Worm (Caenorhabditis elegans): ENCODE data around the gene K02E11.5.
A peak's percentile ranks its signal among the peaks of the same experiment; 100 is the strongest.

The K02E11.5 gene

DNA sequence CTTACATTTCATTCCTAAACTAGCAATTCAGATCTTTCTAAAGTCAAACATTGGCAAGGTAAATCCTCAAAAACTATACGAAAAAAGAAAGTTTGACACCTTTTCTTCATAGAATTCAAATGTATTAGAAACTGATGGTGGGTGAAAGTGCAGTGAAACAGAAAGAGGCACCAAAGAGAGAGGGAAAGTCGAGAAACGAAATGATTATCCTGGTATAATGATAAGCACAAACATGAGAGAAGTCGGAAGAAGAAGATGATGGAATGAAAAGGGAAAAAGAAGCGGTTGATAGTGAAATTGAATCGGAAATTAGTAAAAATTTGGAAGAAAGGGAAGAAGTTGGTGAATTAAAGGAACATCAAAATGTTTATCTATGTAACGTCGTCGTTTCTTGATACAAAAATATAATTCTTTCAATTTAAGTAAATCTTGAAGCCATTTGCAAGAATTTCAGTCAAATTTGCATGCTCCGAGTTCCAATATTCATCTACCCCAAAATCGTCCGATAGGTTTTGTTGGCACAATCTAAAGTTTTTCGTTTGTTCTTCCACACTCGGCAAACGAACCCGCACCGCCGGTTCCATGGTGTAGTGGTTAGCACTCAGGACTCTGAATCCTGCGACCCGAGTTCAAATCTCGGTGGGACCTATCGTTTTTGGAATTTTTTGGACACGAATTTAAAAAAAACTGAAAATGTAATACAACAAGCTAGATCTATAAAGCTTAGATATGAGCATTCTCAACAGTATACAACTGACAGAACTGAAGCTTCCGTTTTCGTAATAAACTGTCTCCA is 21.1 kb upstream of the K02E11.5 start (continued):
- 0 out of 2 replicates have a peak, but pooled peaks have one; percentile 37 for TF ChIP-seq ztf-25 (GFP tag; IDR thresholded peaks at IDR 0.05)
- TF ChIP-seq lin-26 (GFP tag; IDR thresholded peaks at IDR 0.05), result peak; percentile 73; the same call in 1 of the 2 replicates
- TF ChIP-seq ztf-22 (GFP tag; optimal IDR thresholded peaks at IDR 0.05), result no peak
- peak; percentile 39; the same call in 1 of the 2 replicates for TF ChIP-seq madf-6 (GFP tag; IDR thresholded peaks at IDR 0.05)
- no peak for TF ChIP-seq tlf-1 (GFP tag; optimal IDR thresholded peaks at IDR 0.05)
- peak; percentile 88 for TF ChIP-seq tbp1 (GFP tag; optimal IDR thresholded peaks at IDR 0.05)
- peak; percentile 37 for TF ChIP-seq die-1 (tag; optimal IDR thresholded peaks at IDR 0.05)
- TF ChIP-seq nfya-1 (tag; optimal IDR thresholded peaks at IDR 0.05; ENCODE audit: borderline replicate concordance, insufficient read depth), result no peak
- TF ChIP-seq lin-35 (GFP tag; optimal IDR thresholded peaks at IDR 0.05), result no peak
- TF ChIP-seq rcor-1 (GFP tag; IDR thresholded peaks at IDR 0.05), result no peak
- TF ChIP-seq ama-1 (optimal IDR thresholded peaks at IDR 0.05), result no peak
- TF ChIP-seq ama-1 (GFP tag; optimal IDR thresholded peaks at IDR 0.05), result no peak
- TF ChIP-seq lsy-27 (tag; optimal IDR thresholded peaks at IDR 0.05; ENCODE audit: borderline replicate concordance, insufficient read depth), result no peak
- TF ChIP-seq gei-17 (GFP tag; optimal IDR thresholded peaks at IDR 0.05), result no peak
- TF ChIP-seq him-1 (tag; optimal IDR thresholded peaks at IDR 0.05), result peak; percentile 4
- no peak for TF ChIP-seq F37B4.10 (GFP tag; IDR thresholded peaks at IDR 0.05)
- no peak for TF ChIP-seq madf-10 (tag; optimal IDR thresholded peaks at IDR 0.05)
- no peak for TF ChIP-seq B0035.1 (tag; optimal IDR thresholded peaks at IDR 0.05)
- TF ChIP-seq lin-54 (GFP tag; optimal IDR thresholded peaks at IDR 0.05), result no peak
- TF ChIP-seq snpc-4 (GFP tag; optimal IDR thresholded peaks at IDR 0.05), result peak; percentile 0
- peak in 1 of 4 experiments; percentile 12 for TF ChIP-seq snpc-4 (tag; optimal IDR thresholded peaks at IDR 0.05)
- TF ChIP-seq dox-1 (GFP tag; IDR thresholded peaks at IDR 0.05), result no peak
- no peak for TF ChIP-seq fkh-3 (tag; optimal IDR thresholded peaks at IDR 0.05)
- no peak for TF ChIP-seq Y79H2A.3 (GFP tag; conservative IDR thresholded peaks at IDR 0.05)
- TF ChIP-seq C06A6.2 (GFP tag; conservative IDR thresholded peaks at IDR 0.05), result no peak
- TF ChIP-seq ztf-18 (tag; optimal IDR thresholded peaks at IDR 0.05), result peak; percentile 31
- no peak for TF ChIP-seq akir-1 (GFP tag; optimal IDR thresholded peaks at IDR 0.05)
- no peak for TF ChIP-seq lin-40 (tag; optimal IDR thresholded peaks at IDR 0.05)
- TF ChIP-seq aptf-2 (GFP tag; conservative IDR thresholded peaks at IDR 0.05), result no peak
- no peak for TF ChIP-seq bed-2 (GFP tag; IDR thresholded peaks at IDR 0.05)
- TF ChIP-seq zim-3 (tag; optimal IDR thresholded peaks at IDR 0.05), result no peak
- TF ChIP-seq pha-4 (tag; optimal IDR thresholded peaks at IDR 0.05), result no peak
- no peak for TF ChIP-seq nhr-179 (tag; optimal IDR thresholded peaks at IDR 0.05)
- peak; percentile 51; the same call in 1 of the 2 replicates for TF ChIP-seq D2030.7 (GFP tag; IDR thresholded peaks at IDR 0.05)
- no peak for TF ChIP-seq madf-3 (GFP tag; IDR thresholded peaks at IDR 0.05)

- TF ChIP-seq nhr-80 (tag; optimal IDR thresholded peaks at IDR 0.05) (peak; percentile 22), ztf-26 (tag; optimal IDR thresholded peaks at IDR 0.05) (no peak)
These were observed 20.5 kb upstream of the K02E11.5 start for ce11 chrV:14231656-14232055.

- TF ChIP-seq sptf-2 (GFP tag; optimal IDR thresholded peaks at IDR 0.05) (no peak), tbx-9 (tag; optimal IDR thresholded peaks at IDR 0.05; ENCODE audit: borderline replicate concordance) (no peak), F49E8.2 (tag; optimal IDR thresholded peaks at IDR 0.05; ENCODE audit: insufficient read depth) (no peak), lin-40 (tag; optimal IDR thresholded peaks at IDR 0.05) (no peak), ztf-18 (tag; optimal IDR thresholded peaks at IDR 0.05) (no peak), egrh-3 (GFP tag; IDR thresholded peaks at IDR 0.05) (no peak), lin-54 (GFP tag; optimal IDR thresholded peaks at IDR 0.05) (no peak)
These were observed 16.2 kb upstream of the K02E11.5 start, which contains the start of gene ent-3 for ce11 chrV:14235942-14236341. Gene ent-3, minus strand, starts transcription at chrV:14236042.

All from whole organism, young adult.